Worm (Caenorhabditis elegans): ENCODE results near the gene dyrb-1.

Gene dyrb-1

DNA sequence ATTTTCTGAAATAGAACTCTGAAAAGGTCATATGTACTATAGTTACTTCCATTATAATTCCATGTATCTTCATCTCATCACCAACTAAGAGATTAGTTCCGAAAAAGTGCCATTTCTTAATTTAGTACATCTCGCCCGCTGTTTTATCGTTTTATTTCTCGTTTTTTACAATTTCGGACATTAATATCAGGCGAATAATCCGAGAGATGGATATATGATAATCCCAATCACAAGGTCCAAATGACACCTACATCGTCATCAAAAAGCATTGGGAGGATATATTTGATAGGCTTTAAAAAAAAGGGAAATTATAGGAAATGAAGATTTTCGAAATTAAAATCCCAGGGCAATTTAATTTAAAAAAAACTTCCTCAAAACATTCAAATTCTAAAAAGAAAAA lies 13.4 kb upstream of the dyrb-1 start:
- TF ChIP-seq egl-5 (tag; optimal IDR thresholded peaks at IDR 0.05) (no peak), lin-15B (tag; optimal IDR thresholded peaks at IDR 0.05) (no peak), nhr-77 (tag; optimal IDR thresholded peaks at IDR 0.05) (no peak), zag-1 (tag; optimal IDR thresholded peaks at IDR 0.05) (no peak), nhr-11 (tag; optimal IDR thresholded peaks at IDR 0.05) (no peak), ceh-28 (tag; optimal IDR thresholded peaks at IDR 0.05) (no peak), lsy-12 (tag; optimal IDR thresholded peaks at IDR 0.05) (no peak), snpc-4 (tag; optimal IDR thresholded peaks at IDR 0.05) (no peak), fkh-10 (GFP tag; optimal IDR thresholded peaks at IDR 0.05) (no peak), ZK546.5 (tag; optimal IDR thresholded peaks at IDR 0.05) (no peak), nhr-43 (tag; optimal IDR thresholded peaks at IDR 0.05; ENCODE audit: poor library complexity, severe bottlenecking) (no peak), mml-1 (tag; optimal IDR thresholded peaks at IDR 0.05) (no peak), unc-62 (GFP tag; optimal IDR thresholded peaks at IDR 0.05) (no peak)

- no peak for TF ChIP-seq sea-2 (GFP tag; optimal IDR thresholded peaks at IDR 0.05)
- peak; percentile 78 for TF ChIP-seq elt-2 (tag; optimal IDR thresholded peaks at IDR 0.05)
- TF ChIP-seq pha-4 (tag; optimal IDR thresholded peaks at IDR 0.05) = peak; percentile 35
- TF ChIP-seq nhr-11 (tag; optimal IDR thresholded peaks at IDR 0.05) = peak; percentile 72
- TF ChIP-seq unc-62 (GFP tag; optimal IDR thresholded peaks at IDR 0.05) = no peak
- TF ChIP-seq eor-1 (tag; optimal IDR thresholded peaks at IDR 0.05) = no peak
- no peak for TF ChIP-seq lin-15B (tag; optimal IDR thresholded peaks at IDR 0.05)
- TF ChIP-seq ztf-4 (tag; optimal IDR thresholded peaks at IDR 0.05) = no peak
- TF ChIP-seq tbx-2 (tag; optimal IDR thresholded peaks at IDR 0.05) = peak; percentile 2
- TF ChIP-seq ama-1 (optimal IDR thresholded peaks at IDR 0.05) = no peak
- peak; percentile 50 for TF ChIP-seq pqm-1 (tag; optimal IDR thresholded peaks at IDR 0.05)
- no peak for TF ChIP-seq egl-5 (tag; optimal IDR thresholded peaks at IDR 0.05)
- no peak for TF ChIP-seq fkh-2 (tag; optimal IDR thresholded peaks at IDR 0.05)
- TF ChIP-seq elt-3 (tag; optimal IDR thresholded peaks at IDR 0.05) = no peak
- TF ChIP-seq R02D3.7 (tag; optimal IDR thresholded peaks at IDR 0.05) = no peak
- no peak for TF ChIP-seq nhr-77 (tag; optimal IDR thresholded peaks at IDR 0.05)
These were observed 10.9 kb upstream of the dyrb-1 start for ce11 chrII:9117789-9118242.

DNA sequence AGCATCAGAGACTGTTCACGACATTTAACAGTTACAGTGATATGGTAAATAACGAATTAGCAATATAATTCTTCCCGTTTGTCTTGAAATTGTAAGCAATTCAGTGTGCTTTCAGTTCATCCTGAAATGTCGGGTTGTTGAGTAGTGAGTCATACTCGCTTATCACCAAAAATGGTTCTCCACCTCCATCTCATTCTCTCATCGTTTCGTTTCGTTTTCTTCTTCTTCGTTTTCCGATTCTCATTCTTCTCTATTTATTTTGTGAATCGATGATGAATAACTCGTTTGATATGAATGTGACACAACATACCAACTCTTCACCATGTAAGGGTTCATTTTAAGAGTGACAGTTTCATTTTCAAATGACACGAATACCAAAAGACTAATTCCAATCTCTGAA lies 9.5 kb upstream of the dyrb-1 start:
- no peak for TF ChIP-seq lsy-12 (tag; optimal IDR thresholded peaks at IDR 0.05)
- peak; percentile 20 for TF ChIP-seq pha-4 (tag; optimal IDR thresholded peaks at IDR 0.05)
- no peak for TF ChIP-seq nfya-1 (tag; optimal IDR thresholded peaks at IDR 0.05; ENCODE audit: insufficient read depth)
- no peak for TF ChIP-seq R02D3.7 (tag; optimal IDR thresholded peaks at IDR 0.05)
- TF ChIP-seq egl-27 (tag; optimal IDR thresholded peaks at IDR 0.05) = no peak
- no peak for TF ChIP-seq ZK546.5 (tag; optimal IDR thresholded peaks at IDR 0.05)
- TF ChIP-seq nhr-12 (tag; optimal IDR thresholded peaks at IDR 0.05) = no peak
- TF ChIP-seq nhr-67 (tag; optimal IDR thresholded peaks at IDR 0.05) = no peak
- TF ChIP-seq nhr-11 (tag; optimal IDR thresholded peaks at IDR 0.05) = no peak
- peak; percentile 61 for TF ChIP-seq pqm-1 (tag; optimal IDR thresholded peaks at IDR 0.05)
- TF ChIP-seq zag-1 (tag; optimal IDR thresholded peaks at IDR 0.05) = no peak
- no peak for TF ChIP-seq sea-2 (GFP tag; optimal IDR thresholded peaks at IDR 0.05)
- TF ChIP-seq aly-2 (tag; optimal IDR thresholded peaks at IDR 0.05) = no peak
- TF ChIP-seq elt-2 (tag; optimal IDR thresholded peaks at IDR 0.05) = peak; percentile 65
- no peak for TF ChIP-seq nhr-28 (tag; optimal IDR thresholded peaks at IDR 0.05)
- TF ChIP-seq daf-12 (tag; optimal IDR thresholded peaks at IDR 0.05) = no peak
- no peak for TF ChIP-seq jun-1 (tag; optimal IDR thresholded peaks at IDR 0.05)
- TF ChIP-seq skn-1 (tag; optimal IDR thresholded peaks at IDR 0.05) = peak; percentile 36
- no peak for TF ChIP-seq lin-39 (tag; optimal IDR thresholded peaks at IDR 0.05)

DNA sequence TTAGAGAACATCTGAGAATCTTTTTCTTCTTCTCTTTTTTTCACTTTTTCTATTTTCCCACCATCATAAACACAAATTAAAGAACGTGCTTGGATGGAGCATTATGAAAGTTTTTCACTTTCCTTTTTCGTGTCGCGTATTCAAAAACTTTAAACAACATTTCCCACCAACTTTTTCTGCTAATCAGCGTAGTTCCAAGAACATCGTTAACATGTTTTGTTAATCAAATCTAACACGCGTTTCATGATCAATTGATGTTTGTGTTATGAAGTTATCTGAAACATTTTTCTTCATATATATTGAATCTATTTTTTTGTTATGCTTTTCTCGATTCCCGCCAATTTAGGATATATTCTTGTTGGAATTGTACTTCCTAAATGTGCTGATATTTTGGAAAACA lies 8.7 kb upstream of the dyrb-1 start:
- no peak for TF ChIP-seq nhr-28 (tag; optimal IDR thresholded peaks at IDR 0.05)
- no peak for TF ChIP-seq nhr-77 (tag; optimal IDR thresholded peaks at IDR 0.05)
- no peak for TF ChIP-seq jun-1 (tag; optimal IDR thresholded peaks at IDR 0.05)
- no peak for TF ChIP-seq lin-39 (tag; optimal IDR thresholded peaks at IDR 0.05)
- no peak for TF ChIP-seq sea-2 (GFP tag; optimal IDR thresholded peaks at IDR 0.05)
- peak; percentile 67 for TF ChIP-seq nhr-11 (tag; optimal IDR thresholded peaks at IDR 0.05)
- no peak for TF ChIP-seq fkh-2 (tag; optimal IDR thresholded peaks at IDR 0.05)

- TF ChIP-seq snpc-4 (tag; optimal IDR thresholded peaks at IDR 0.05) (no peak), tbx-2 (tag; optimal IDR thresholded peaks at IDR 0.05) (no peak), lin-15B (tag; optimal IDR thresholded peaks at IDR 0.05) (no peak), nhr-237 (tag; optimal IDR thresholded peaks at IDR 0.05) (no peak), lin-39 (tag; optimal IDR thresholded peaks at IDR 0.05) (no peak), nhr-43 (tag; optimal IDR thresholded peaks at IDR 0.05; ENCODE audit: poor library complexity, severe bottlenecking) (no peak), nhr-12 (tag; optimal IDR thresholded peaks at IDR 0.05) (no peak), elt-3 (tag; optimal IDR thresholded peaks at IDR 0.05) (no peak), R02D3.7 (tag; optimal IDR thresholded peaks at IDR 0.05) (no peak)
These were observed 8.0 kb upstream of the dyrb-1 start for ce11 chrII:9114972-9115371.
